Fruit fly (Drosophila melanogaster) whole organism, embryonic: ENCODE data around the gene CG7556.

Source experiments
- Awh ChIP-seq: fragments of 200-800 bp; sonication (Bioruptor generic); IDR thresholded peaks from 2 replicates; pipeline ENCODE4, ENCODE4 v1.3.6; 2022; ENCODE audit warnings: missing biosample characterization, missing genetic modification characterization
- Bdp1 ChIP-seq: fragments of 200-800 bp; sonication (Bioruptor generic); optimal IDR thresholded peaks from 3 replicates; lab custom pipeline; 2016; ENCODE audit warnings: missing biosample characterization, missing genetic modification characterization
- Blimp-1 ChIP-seq: fragments of 200-800 bp; sonication (Bioruptor generic); optimal IDR thresholded peaks from 3 replicates; lab custom pipeline; 2018; ENCODE audit warnings: missing biosample characterization, missing genetic modification characterization, mild to moderate bottlenecking, moderate library complexity, missing genetic modification reagents
- Bteb2 ChIP-seq: fragments of 200-800 bp; sonication (Bioruptor generic); optimal IDR thresholded peaks from 2 replicates; lab custom pipeline; 2016; ENCODE audit warnings: missing biosample characterization, missing genetic modification characterization
- CG10267 ChIP-seq: fragments of 200-800 bp; sonication (Bioruptor generic); optimal IDR thresholded peaks from 2 replicates; lab custom pipeline; 2018; ENCODE audit warnings: missing biosample characterization, mild to moderate bottlenecking, missing genetic modification characterization, moderate library complexity
- CG10274 ChIP-seq: fragments of 200-800 bp; sonication (Bioruptor generic); optimal IDR thresholded peaks from 3 replicates; lab custom pipeline; 2017; ENCODE audit warnings: missing biosample characterization, mild to moderate bottlenecking, missing genetic modification characterization
- CG11247 ChIP-seq: fragments of 200-800 bp; sonication (Bioruptor generic); IDR thresholded peaks from 2 replicates; pipeline ENCODE4 v1.3.6; 2022; ENCODE audit warnings: missing biosample characterization, missing genetic modification characterization
- CG11560 ChIP-seq: fragments of 200-800 bp; sonication (Bioruptor generic); IDR thresholded peaks from 3 replicates; pipeline ENCODE4 v1.3.6; 2022; ENCODE audit warnings: missing biosample characterization, missing genetic modification characterization
- CG12104 ChIP-seq: fragments of 200-800 bp; sonication (Bioruptor generic); optimal IDR thresholded peaks from 3 replicates; lab custom pipeline; 2016; ENCODE audit warnings: missing biosample characterization, missing genetic modification characterization
- CG13123 ChIP-seq: fragments of 200-800 bp; sonication (Bioruptor generic); optimal IDR thresholded peaks from 2 replicates; lab custom pipeline; 2016; ENCODE audit warnings: missing biosample characterization, missing genetic modification characterization
- CG16815 ChIP-seq: fragments of 200-800 bp; sonication (Bioruptor generic); optimal IDR thresholded peaks from 3 replicates; lab custom pipeline; 2017; ENCODE audit warnings: missing biosample characterization, mild to moderate bottlenecking, missing genetic modification characterization
- CG17802 ChIP-seq: fragments of 200-800 bp; sonication (Bioruptor generic); optimal IDR thresholded peaks from 2 replicates; lab custom pipeline; 2018; ENCODE audit warnings: missing biosample characterization, mild to moderate bottlenecking, missing genetic modification characterization, moderate library complexity
- CG18476 ChIP-seq: fragments of 200-800 bp; sonication (Bioruptor generic); optimal IDR thresholded peaks from 2 replicates; lab custom pipeline; 2016; ENCODE audit warnings: missing biosample characterization, mild to moderate bottlenecking, missing genetic modification characterization
- CG18764 ChIP-seq: fragments of 200-800 bp; sonication (Bioruptor generic); optimal IDR thresholded peaks from 3 replicates; lab custom pipeline; 2016; ENCODE audit warnings: missing biosample characterization, missing genetic modification characterization
- CG30020 ChIP-seq: fragments of 200-800 bp; optimal IDR thresholded peaks from 2 replicates; lab custom pipeline; 2019; ENCODE audit warnings: missing biosample characterization, mild to moderate bottlenecking, missing genetic modification characterization, moderate library complexity
- CG31388 ChIP-seq: fragments of 200-800 bp; sonication (Bioruptor generic); optimal IDR thresholded peaks from 2 replicates; lab custom pipeline; 2016; ENCODE audit warnings: missing biosample characterization, missing genetic modification characterization
- CG42726 ChIP-seq: fragments of 200-800 bp; sonication (Bioruptor generic); IDR thresholded peaks from 2 replicates; pipeline ENCODE4 v1.3.6; 2022; ENCODE audit warnings: missing biosample characterization, missing genetic modification characterization; ENCODE audit not compliant: partially characterized antibody
- CG4282 ChIP-seq: fragments of 200-800 bp; sonication (Bioruptor generic); optimal IDR thresholded peaks from 2 replicates; lab custom pipeline; 2016; ENCODE audit warnings: missing biosample characterization, missing genetic modification characterization
- CG4820 ChIP-seq: fragments of 200-800 bp; sonication (Bioruptor generic); optimal IDR thresholded peaks from 3 replicates; lab custom pipeline; 2016; ENCODE audit warnings: missing biosample characterization, missing genetic modification characterization
- CG6175 ChIP-seq: fragments of 200-800 bp; sonication (Bioruptor generic); IDR thresholded peaks from 3 replicates; pipeline ENCODE4 v1.3.6; 2022; ENCODE audit warnings: missing biosample characterization, missing genetic modification characterization
- CG7372 ChIP-seq: fragments of 200-800 bp; sonication (Bioruptor generic); IDR thresholded peaks from 2 replicates; pipeline ENCODE4 v1.3.6; 2022; ENCODE audit warnings: missing biosample characterization, missing genetic modification characterization
- CG8281 ChIP-seq: fragments of 200-800 bp; sonication (Bioruptor generic); optimal IDR thresholded peaks from 2 replicates; lab custom pipeline; 2018; ENCODE audit warnings: missing biosample characterization, mild to moderate bottlenecking, missing genetic modification characterization, moderate library complexity
- CG8359 ChIP-seq: fragments of 200-800 bp; sonication (Bioruptor generic); optimal IDR thresholded peaks from 2 replicates; lab custom pipeline; 2017; ENCODE audit warnings: missing biosample characterization, mild to moderate bottlenecking, missing genetic modification characterization, borderline replicate concordance
- CHES-1-like ChIP-seq: fragments of 200-800 bp; sonication (Bioruptor generic); optimal IDR thresholded peaks from 2 replicates; lab custom pipeline; 2016; ENCODE audit warnings: missing biosample characterization, missing genetic modification characterization
- Eip74EF ChIP-seq, 2 experiments: fragments of 200-800 bp in 1 of 2; fragments of >200 bp in 1 of 2; sonication (Bioruptor generic) in 1 of 2; optimal IDR thresholded peaks; 2 replicates each; lab custom pipeline; 2017 to 2019; ENCODE audit warnings: missing biosample characterization in 2 of 2, missing genetic modification characterization in 2 of 2, mild to moderate bottlenecking in 1 of 2, moderate library complexity in 1 of 2
- Ets65A ChIP-seq: fragments of 200-800 bp; sonication (Bioruptor generic); peaks from one replicate; lab custom pipeline; 2016; ENCODE audit warnings: missing biosample characterization, missing genetic modification characterization
- Gug ChIP-seq: fragments of 200-800 bp; sonication (Bioruptor generic); IDR thresholded peaks from 4 replicates; pipeline ENCODE4 v1.3.6; 2022; ENCODE audit warnings: missing biosample characterization, missing genetic modification characterization
- Hr39 ChIP-seq: fragments of >200 bp; optimal IDR thresholded peaks from 2 replicates; lab custom pipeline; 2017
- Nf-YA ChIP-seq: fragments of 200-800 bp; sonication (Bioruptor generic); IDR thresholded peaks from 2 replicates; pipeline ENCODE4 v1.3.6; 2022; ENCODE audit warnings: missing biosample characterization, missing genetic modification characterization
- Oli ChIP-seq: fragments of 200-800 bp; sonication (Bioruptor generic); optimal IDR thresholded peaks from 2 replicates; lab custom pipeline; 2018; ENCODE audit warnings: missing biosample characterization, mild to moderate bottlenecking, missing genetic modification characterization, moderate library complexity
- Poxn ChIP-seq: fragments of 200-800 bp; sonication (Bioruptor generic); IDR thresholded peaks from 2 replicates; pipeline ENCODE4 v1.3.6; 2022; ENCODE audit warnings: missing biosample characterization, missing genetic modification characterization
- Side ChIP-seq: fragments of 200-800 bp; sonication (Bioruptor generic); optimal IDR thresholded peaks from 2 replicates; lab custom pipeline; 2016; ENCODE audit warnings: missing biosample characterization, missing genetic modification characterization
- Xrp1 ChIP-seq: fragments of 200-800 bp; sonication (Bioruptor generic); IDR thresholded peaks from 2 replicates; pipeline ENCODE4 v1.3.6; 2022; ENCODE audit warnings: missing biosample characterization, missing genetic modification characterization
- btn ChIP-seq: fragments of 200-800 bp; sonication (Bioruptor generic); optimal IDR thresholded peaks from 2 replicates; lab custom pipeline; 2016; ENCODE audit warnings: missing biosample characterization, missing genetic modification characterization
- cad ChIP-seq: fragments of >200 bp; optimal IDR thresholded peaks from 2 replicates; lab custom pipeline; 2017; ENCODE audit warnings: missing biosample characterization, missing genetic modification characterization
- chinmo ChIP-seq: fragments of 200-800 bp; sonication (Bioruptor generic); IDR thresholded peaks from 4 replicates; pipeline ENCODE4 v1.3.6; 2022; ENCODE audit warnings: missing biosample characterization, missing genetic modification characterization; ENCODE audit not compliant: partially characterized antibody
- emc ChIP-seq: fragments of 200-800 bp; sonication (Bioruptor generic); optimal IDR thresholded peaks from 2 replicates; lab custom pipeline; 2016; ENCODE audit warnings: missing biosample characterization, missing genetic modification characterization
- gfzf ChIP-seq: fragments of 200-800 bp; sonication (Bioruptor generic); optimal IDR thresholded peaks from 2 replicates; lab custom pipeline; 2016; ENCODE audit warnings: missing biosample characterization, mild to moderate bottlenecking, missing genetic modification characterization, moderate library complexity
- ken ChIP-seq: fragments of 200-800 bp; sonication (Bioruptor generic); IDR thresholded peaks from 3 replicates; pipeline ENCODE4 v1.3.6; 2022; ENCODE audit warnings: missing biosample characterization, missing genetic modification characterization
- lbe ChIP-seq: fragments of 200-800 bp; sonication (Bioruptor generic); optimal IDR thresholded peaks from 2 replicates; lab custom pipeline; 2016; ENCODE audit warnings: missing biosample characterization, mild to moderate bottlenecking, missing genetic modification characterization
- nom ChIP-seq: fragments of 200-800 bp; sonication (Bioruptor generic); optimal IDR thresholded peaks from 2 replicates; lab custom pipeline; 2017; ENCODE audit warnings: missing biosample characterization, missing genetic modification characterization, mild to moderate bottlenecking, moderate library complexity, missing genetic modification reagents
- otp ChIP-seq: fragments of 200-800 bp; sonication (Bioruptor generic); IDR thresholded peaks from 3 replicates; pipeline ENCODE4, ENCODE4 v1.3.6; 2022; ENCODE audit warnings: missing biosample characterization, missing genetic modification characterization
- pzg ChIP-seq: fragments of 200-800 bp; sonication (Bioruptor generic); optimal IDR thresholded peaks from 3 replicates; lab custom pipeline; 2018; ENCODE audit warnings: missing biosample characterization, mild to moderate bottlenecking, missing genetic modification characterization, moderate library complexity
- row ChIP-seq: fragments of 200-800 bp; sonication (Bioruptor generic); IDR thresholded peaks from 3 replicates; pipeline ENCODE4 v1.3.6; 2022; ENCODE audit warnings: missing biosample characterization, missing genetic modification characterization
- sens ChIP-seq: fragments of 200-800 bp; sonication (Bioruptor generic); peaks from one replicate; lab custom pipeline; 2016; ENCODE audit warnings: missing biosample characterization, missing genetic modification characterization
- stwl ChIP-seq: fragments of 200-800 bp; sonication (Bioruptor generic); optimal IDR thresholded peaks from 3 replicates; lab custom pipeline; 2018; ENCODE audit warnings: missing biosample characterization, mild to moderate bottlenecking, missing genetic modification characterization, moderate library complexity
- tap ChIP-seq: fragments of 200-800 bp; optimal IDR thresholded peaks from 3 replicates; lab custom pipeline; 2019; ENCODE audit warnings: missing biosample characterization, mild to moderate bottlenecking, missing genetic modification characterization, moderate library complexity
- tin ChIP-seq: fragments of 200-800 bp; sonication (Bioruptor generic); optimal IDR thresholded peaks from 3 replicates; lab custom pipeline; 2016; ENCODE audit warnings: missing biosample characterization, missing genetic modification characterization
- twi ChIP-seq: fragments of 200-800 bp; optimal IDR thresholded peaks from 2 replicates; lab custom pipeline; 2019; ENCODE audit warnings: missing biosample characterization, mild to moderate bottlenecking, missing genetic modification characterization, moderate library complexity
- usp ChIP-seq: fragments of >200 bp; optimal IDR thresholded peaks from 2 replicates; lab custom pipeline; 2017; ENCODE audit warnings: missing biosample characterization, missing genetic modification characterization
- vvl ChIP-seq: fragments of 200-800 bp; sonication (Bioruptor generic); IDR thresholded peaks from 2 replicates; pipeline ENCODE4 v1.3.6; 2022; ENCODE audit warnings: missing biosample characterization, missing genetic modification characterization
- yki ChIP-seq: fragments of >200 bp; optimal IDR thresholded peaks from 3 replicates; lab custom pipeline; 2018

The CG7556 gene

dm6 chrX:19187624-19188085, 8.0 kb upstream of the CG7556 start, which contains the start of gene Mec2 (continued):
- TF ChIP-seq Ets65A: peak; percentile 95
- no peak for TF ChIP-seq CG31388 (GFP tag; lab: Kevin White, UChicago)
- no peak for TF ChIP-seq CG6175 (GFP tag; lab: Robert Waterston, UW)
- TF ChIP-seq Eip74EF (GFP tag; optimal IDR thresholded peaks at IDR 0.05; lab: Kevin White, UChicago): peak in 1 of 2 experiments; percentile 19
- TF ChIP-seq tap (tag; lab: Kevin White, UChicago): no peak
- no peak for TF ChIP-seq CG7372
- TF ChIP-seq tin: no peak
- TF ChIP-seq Oli (tag; lab: Kevin White, UChicago): peak; percentile 62
- peak; percentile 2 for TF ChIP-seq CG10267
- no peak for TF ChIP-seq CG8359 (GFP tag; lab: Kevin White, UChicago)
- TF ChIP-seq yki: no peak
- no peak for TF ChIP-seq cad (GFP tag; lab: Kevin White, UChicago)
- peak; percentile 42 for TF ChIP-seq Blimp-1 (GFP tag; lab: Kevin White, UChicago)
- peak; percentile 41; the same call in 1 of the 2 replicates for TF ChIP-seq vvl (GFP tag; lab: Robert Waterston, UW)
- TF ChIP-seq otp (GFP tag; lab: Robert Waterston, UW): 0 out of 3 replicates have a peak, but pooled peaks have one; percentile 51
- no peak for TF ChIP-seq pzg (GFP tag; lab: Kevin White, UChicago)
- peak; percentile 24 for TF ChIP-seq CG4820 (GFP tag; lab: Kevin White, UChicago)
- no peak for TF ChIP-seq Hr39 (lab: Kevin White, UChicago)
- no peak for TF ChIP-seq Poxn (GFP tag; lab: Robert Waterston, UW)
- TF ChIP-seq Gug (GFP tag; lab: Robert Waterston, UW): peak; percentile 50; the same call in 3 of the 4 replicates
- TF ChIP-seq CG11247 (GFP tag; lab: Robert Waterston, UW): no peak
- TF ChIP-seq CHES-1-like (GFP tag; lab: Kevin White, UChicago): peak; percentile 58
- no peak for TF ChIP-seq CG12104 (GFP tag; lab: Kevin White, UChicago)
- no peak for TF ChIP-seq CG17802 (tag; lab: Kevin White, UChicago)
- TF ChIP-seq CG18476: no peak
- TF ChIP-seq Awh: 0 out of 2 replicates have a peak, but pooled peaks have one; percentile 14
- no peak for TF ChIP-seq gfzf (GFP tag; lab: Kevin White, UChicago)
- TF ChIP-seq CG42726 (GFP tag; lab: Robert Waterston, UW): no peak
- TF ChIP-seq lbe (GFP tag; lab: Kevin White, UChicago): peak; percentile 44
- no peak for TF ChIP-seq Bteb2 (GFP tag; lab: Kevin White, UChicago)
- TF ChIP-seq chinmo: 0 out of 4 replicates have a peak, but pooled peaks have one; percentile 53
- TF ChIP-seq Xrp1: peak; percentile 64; the same call in 1 of the 2 replicates
- TF ChIP-seq Bdp1 (GFP tag; lab: Kevin White, UChicago): peak; percentile 10
- TF ChIP-seq emc (GFP tag; lab: Kevin White, UChicago): no peak
- TF ChIP-seq CG13123 (GFP tag; lab: Kevin White, UChicago): peak; percentile 16
- TF ChIP-seq stwl: no peak
- TF ChIP-seq CG30020 (tag; lab: Kevin White, UChicago): no peak
- TF ChIP-seq sens (GFP tag; lab: Kevin White, UChicago): peak; percentile 86
- TF ChIP-seq CG11560 (tag; lab: Robert Waterston, UW): no peak
- peak; percentile 86 for TF ChIP-seq row (GFP tag; lab: Robert Waterston, UW)
- peak; percentile 12 for TF ChIP-seq nom
- TF ChIP-seq CG16815: peak; percentile 27
- no peak for TF ChIP-seq usp
- no peak for TF ChIP-seq CG8281 (tag; lab: Kevin White, UChicago)
- no peak for TF ChIP-seq CG4282 (GFP tag; lab: Kevin White, UChicago)
- peak; percentile 73 for TF ChIP-seq ken (GFP tag; lab: Robert Waterston, UW)
- TF ChIP-seq CG18764 (GFP tag; lab: Kevin White, UChicago): no peak
- no peak for TF ChIP-seq btn (GFP tag; lab: Kevin White, UChicago)
- no peak for TF ChIP-seq CG10274 (GFP tag; lab: Kevin White, UChicago)
- TF ChIP-seq Side (GFP tag; lab: Kevin White, UChicago): no peak
- TF ChIP-seq twi: no peak
- peak; percentile 44; the same call in 1 of the 2 replicates for TF ChIP-seq Nf-YA (GFP tag; lab: Robert Waterston, UW)
